Worm (Caenorhabditis elegans): Measurements from ENCODE around the gene srlf-33.

Gene srlf-33

ce11 chrIV:11930572-11930971 is 5.3 kb upstream of the srlf-33 start, which contains the start of gene nhx-9:
Gene nhx-9, plus strand, starts transcription at chrIV:11930872.
- TF ChIP-seq elt-2 (tag; optimal IDR thresholded peaks at IDR 0.05) (no peak), eor-1 (tag; optimal IDR thresholded peaks at IDR 0.05) (no peak)

ce11 chrIV:11928388-11928787 is 3.1 kb upstream of the srlf-33 start:
- peak in 1 of 3 experiments; percentile 41 for TF ChIP-seq elt-3 (tag; optimal IDR thresholded peaks at IDR 0.05)
- no peak for TF ChIP-seq fkh-10 (GFP tag; optimal IDR thresholded peaks at IDR 0.05)
- TF ChIP-seq skn-1 (tag; optimal IDR thresholded peaks at IDR 0.05) = no peak
- no peak for TF ChIP-seq R02D3.7 (tag; optimal IDR thresholded peaks at IDR 0.05)
- TF ChIP-seq ceh-16 (tag; optimal IDR thresholded peaks at IDR 0.05) = no peak
- no peak for TF ChIP-seq unc-39 (tag; optimal IDR thresholded peaks at IDR 0.05)
- TF ChIP-seq nhr-76 (tag; optimal IDR thresholded peaks at IDR 0.05) = no peak
- no peak for TF ChIP-seq eor-1 (tag; optimal IDR thresholded peaks at IDR 0.05)
- TF ChIP-seq nhr-43 (tag; optimal IDR thresholded peaks at IDR 0.05; ENCODE audit: poor library complexity, severe bottlenecking) = peak; percentile 60
- TF ChIP-seq snpc-4 (tag; optimal IDR thresholded peaks at IDR 0.05) = no peak
- no peak for TF ChIP-seq elt-1 (tag; optimal IDR thresholded peaks at IDR 0.05)
- peak; percentile 33 for TF ChIP-seq nhr-23 (tag; optimal IDR thresholded peaks at IDR 0.05)
- TF ChIP-seq nfya-1 (tag; optimal IDR thresholded peaks at IDR 0.05; ENCODE audit: insufficient read depth) = peak; percentile 51
- no peak for TF ChIP-seq nhr-28 (tag; optimal IDR thresholded peaks at IDR 0.05)
- TF ChIP-seq tbx-2 (tag; optimal IDR thresholded peaks at IDR 0.05) = no peak
- TF ChIP-seq elt-2 (tag; optimal IDR thresholded peaks at IDR 0.05) = peak; percentile 37
- no peak for TF ChIP-seq aly-2 (tag; optimal IDR thresholded peaks at IDR 0.05)
- TF ChIP-seq nhr-25 (tag; optimal IDR thresholded peaks at IDR 0.05) = peak; percentile 56
- peak; percentile 31 for TF ChIP-seq lsy-12 (tag; optimal IDR thresholded peaks at IDR 0.05)
- no peak for TF ChIP-seq mml-1 (tag; optimal IDR thresholded peaks at IDR 0.05)
- no peak for TF ChIP-seq nhr-237 (tag; optimal IDR thresholded peaks at IDR 0.05)
- peak; percentile 41 for TF ChIP-seq lin-39 (tag; optimal IDR thresholded peaks at IDR 0.05)
- no peak for TF ChIP-seq ztf-4 (tag; optimal IDR thresholded peaks at IDR 0.05)
- TF ChIP-seq hmg-11 (tag; optimal IDR thresholded peaks at IDR 0.05) = peak; percentile 22
- TF ChIP-seq lin-15B (tag; optimal IDR thresholded peaks at IDR 0.05) = no peak
- no peak for TF ChIP-seq nhr-77 (tag; optimal IDR thresholded peaks at IDR 0.05)

- no peak for TF ChIP-seq nhr-12 (tag; optimal IDR thresholded peaks at IDR 0.05)
- TF ChIP-seq skn-1 (tag; optimal IDR thresholded peaks at IDR 0.05) = no peak
- TF ChIP-seq pha-4 (tag; optimal IDR thresholded peaks at IDR 0.05) = no peak
- no peak for TF ChIP-seq ceh-9 (tag; optimal IDR thresholded peaks at IDR 0.05)
- no peak for TF ChIP-seq ceh-28 (tag; optimal IDR thresholded peaks at IDR 0.05)
- no peak for TF ChIP-seq jun-1 (tag; optimal IDR thresholded peaks at IDR 0.05)
- TF ChIP-seq nhr-25 (tag; optimal IDR thresholded peaks at IDR 0.05) = no peak
- TF ChIP-seq ztf-11 (tag; optimal IDR thresholded peaks at IDR 0.05) = no peak
- no peak for TF ChIP-seq nhr-23 (tag; optimal IDR thresholded peaks at IDR 0.05)
- no peak for TF ChIP-seq mml-1 (tag; optimal IDR thresholded peaks at IDR 0.05)
- no peak for TF ChIP-seq nhr-11 (tag; optimal IDR thresholded peaks at IDR 0.05)
- no peak for TF ChIP-seq nfya-1 (tag; optimal IDR thresholded peaks at IDR 0.05; ENCODE audit: insufficient read depth)
- no peak for TF ChIP-seq lin-39 (tag; optimal IDR thresholded peaks at IDR 0.05)
- no peak for TF ChIP-seq fos-1 (tag; optimal IDR thresholded peaks at IDR 0.05)
- TF ChIP-seq ZK546.5 (tag; optimal IDR thresholded peaks at IDR 0.05) = no peak
- TF ChIP-seq nhr-43 (tag; optimal IDR thresholded peaks at IDR 0.05; ENCODE audit: poor library complexity, severe bottlenecking) = no peak
- no peak for TF ChIP-seq zag-1 (tag; optimal IDR thresholded peaks at IDR 0.05)
- no peak for TF ChIP-seq snpc-4 (tag; optimal IDR thresholded peaks at IDR 0.05)
- no peak for TF ChIP-seq elt-2 (tag; optimal IDR thresholded peaks at IDR 0.05)
Measured at ce11 chrIV:11924092-11924491, 1.2 kb downstream of the srlf-33 start.

ce11 chrIV:11923074-11923473 is 2.2 kb downstream of the srlf-33 start, which contains the start of gene srlf-31:
Gene srlf-31, minus strand, starts transcription at chrIV:11923174.
- no peak for TF ChIP-seq lin-15B (tag; optimal IDR thresholded peaks at IDR 0.05)
- no peak for TF ChIP-seq nhr-28 (tag; optimal IDR thresholded peaks at IDR 0.05)
- no peak for TF ChIP-seq nhr-23 (tag; optimal IDR thresholded peaks at IDR 0.05)
- no peak for TF ChIP-seq ztf-4 (tag; optimal IDR thresholded peaks at IDR 0.05)
- no peak for TF ChIP-seq nhr-237 (tag; optimal IDR thresholded peaks at IDR 0.05)
- TF ChIP-seq R02D3.7 (tag; optimal IDR thresholded peaks at IDR 0.05) = no peak
- TF ChIP-seq unc-39 (tag; optimal IDR thresholded peaks at IDR 0.05) = no peak
- no peak for TF ChIP-seq eor-1 (tag; optimal IDR thresholded peaks at IDR 0.05)
